Fruit fly (Drosophila melanogaster) whole organism, embryonic: ENCODE results near the gene PhKgamma.

ENCODE experiments used
- ATbp ChIP-seq: fragments of 200-800 bp; sonication (Bioruptor generic); optimal IDR thresholded peaks from 2 replicates; lab custom pipeline; 2017; ENCODE audit warnings: missing biosample characterization, mild to moderate bottlenecking, missing genetic modification characterization, missing genetic modification reagents
- Atf-2 ChIP-seq: fragments of 200-800 bp; sonication (Bioruptor generic); optimal IDR thresholded peaks from 2 replicates; lab custom pipeline; 2016; ENCODE audit warnings: missing biosample characterization, missing genetic modification characterization
- CG4820 ChIP-seq: fragments of 200-800 bp; sonication (Bioruptor generic); optimal IDR thresholded peaks from 3 replicates; lab custom pipeline; 2016; ENCODE audit warnings: missing biosample characterization, missing genetic modification characterization
- Dfd ChIP-seq, 2 experiments: fragments of >200 bp; optimal IDR thresholded peaks; 2 replicates each; lab custom pipeline; 2017; ENCODE audit warnings: missing biosample characterization in 2 of 2, missing genetic modification characterization in 2 of 2
- Sry-δ ChIP-seq: fragments of 200-800 bp; sonication (Bioruptor generic); optimal IDR thresholded peaks from 2 replicates; lab custom pipeline; 2016; ENCODE audit warnings: missing biosample characterization, missing genetic modification characterization
- Stat92E ChIP-seq, 3 experiments: fragments of >200 bp in 2 of 3; fragments of 200-800 bp in 1 of 3; sonication (Bioruptor generic) in 1 of 3; optimal IDR thresholded peaks; 2 replicates each; lab custom pipeline; 2017 to 2019; ENCODE audit warnings: missing biosample characterization in 3 of 3, missing genetic modification characterization in 3 of 3, mild to moderate bottlenecking in 1 of 3, moderate library complexity in 1 of 3
- danr ChIP-seq: fragments of 200-800 bp; sonication (Bioruptor generic); IDR thresholded peaks from 2 replicates; pipeline ENCODE4 v1.3.6; 2022; ENCODE audit warnings: missing biosample characterization, missing genetic modification characterization
- grau ChIP-seq: fragments of 200-800 bp; optimal IDR thresholded peaks from 3 replicates; lab custom pipeline; 2019; ENCODE audit warnings: missing biosample characterization, mild to moderate bottlenecking, missing genetic modification characterization, moderate library complexity
- kah ChIP-seq: fragments of 200-800 bp; sonication (Bioruptor generic); optimal IDR thresholded peaks from 2 replicates; lab custom pipeline; 2018; ENCODE audit warnings: missing biosample characterization, mild to moderate bottlenecking, missing genetic modification characterization
- lbe ChIP-seq: fragments of 200-800 bp; sonication (Bioruptor generic); optimal IDR thresholded peaks from 2 replicates; lab custom pipeline; 2016; ENCODE audit warnings: missing biosample characterization, mild to moderate bottlenecking, missing genetic modification characterization
- nom ChIP-seq: fragments of 200-800 bp; sonication (Bioruptor generic); optimal IDR thresholded peaks from 2 replicates; lab custom pipeline; 2017; ENCODE audit warnings: missing biosample characterization, missing genetic modification characterization, mild to moderate bottlenecking, moderate library complexity, missing genetic modification reagents
- prd ChIP-seq, 3 experiments: fragments of >200 bp in 2 of 3; fragments of 200-800 bp in 1 of 3; sonication (Bioruptor generic) in 1 of 3; optimal IDR thresholded peaks in 2 of 3; IDR thresholded peaks in 1 of 3; 2 replicates in 2 of 3; 3 replicates in 1 of 3; pipeline versions ENCODE4 v1.3.6 to Lab custom; 2017 to 2022; ENCODE audit warnings: missing biosample characterization in 1 of 3, missing genetic modification characterization in 1 of 3
- ranshi ChIP-seq: fragments of 200-800 bp; sonication (Bioruptor generic); IDR thresholded peaks from 2 replicates; pipeline ENCODE4 v1.3.6; 2022; ENCODE audit warnings: missing biosample characterization, missing genetic modification characterization
- schlank ChIP-seq: fragments of 200-800 bp; sonication (Bioruptor generic); optimal IDR thresholded peaks from 2 replicates; lab custom pipeline; 2018; ENCODE audit warnings: missing biosample characterization, mild to moderate bottlenecking, missing genetic modification characterization

dm6 chrX:11659080-11659479 is 35.9 kb upstream of the PhKgamma start:
- TF ChIP-seq ranshi (GFP tag; lab: Robert Waterston, UW) (no peak), Dfd (GFP tag; optimal IDR thresholded peaks at IDR 0.05; lab: Kevin White, UChicago) (no peak), lbe (GFP tag; lab: Kevin White, UChicago) (no peak), Atf-2 (no peak), danr (GFP tag; lab: Robert Waterston, UW) (no peak), grau (tag; lab: Kevin White, UChicago) (peak; percentile 60), Sry-δ (GFP tag; lab: Kevin White, UChicago) (no peak), CG4820 (peak; percentile 37), ATbp (GFP tag; lab: Kevin White, UChicago) (peak; percentile 49), nom (GFP tag; lab: Kevin White, UChicago) (peak; percentile 86), Stat92E (GFP tag; optimal IDR thresholded peaks at IDR 0.05; lab: Kevin White, UChicago) (no peak), prd (optimal IDR thresholded peaks at IDR 0.05; lab: Kevin White, UChicago) (no peak), prd (GFP tag; IDR thresholded peaks at IDR 0.05; lab: Robert Waterston, UW) (peak; percentile 61; the same call in 1 of the 3 replicates), kah (GFP tag; lab: Kevin White, UChicago) (peak; percentile 7), schlank (tag; lab: Kevin White, UChicago) (no peak)
